Worm (Caenorhabditis elegans) whole organism, young adult: ENCODE measurements around the gene amt-4.

Source experiments
- B0261.1 ChIP-seq: sonication (generic microtip); optimal IDR thresholded peaks from 2 replicates; lab custom pipeline; 2016; ENCODE audit warnings: mild to moderate bottlenecking, missing genetic modification characterization, moderate library complexity, missing compliant biosample characterization
- F10E7.11 ChIP-seq: sonication (generic microtip); optimal IDR thresholded peaks from 2 replicates; lab custom pipeline; 2017; ENCODE audit warnings: mild to moderate bottlenecking, missing genetic modification characterization, moderate library complexity, missing compliant biosample characterization
- F23B12.7 ChIP-seq: sonication (generic microtip); optimal IDR thresholded peaks from 2 replicates; lab custom pipeline; 2017; ENCODE audit warnings: missing genetic modification characterization, mild to moderate bottlenecking, missing compliant biosample characterization, antibody characterized with exemption, moderate library complexity; ENCODE audit not compliant: insufficient read depth
- F57A8.1 ChIP-seq: fragments of 200-800 bp; sonication (Bioruptor generic); optimal IDR thresholded peaks from 2 replicates; lab custom pipeline; 2018; ENCODE audit warnings: mild to moderate bottlenecking, missing genetic modification characterization, moderate library complexity, missing compliant biosample characterization
- T07F8.4 ChIP-seq: sonication (generic microtip); optimal IDR thresholded peaks from 2 replicates; lab custom pipeline; 2016; ENCODE audit warnings: mild to moderate bottlenecking, missing genetic modification characterization, moderate library complexity, missing compliant biosample characterization
- Y53F4B.3 ChIP-seq: fragments of 200-800 bp; sonication (Bioruptor generic); IDR thresholded peaks from 2 replicates; pipeline ENCODE4 v1.3.6; 2022; ENCODE audit warnings: missing genetic modification reagents, missing genetic modification characterization, missing compliant biosample characterization
- Y79H2A.3 ChIP-seq: fragments of 200-800 bp; sonication (Bioruptor generic); conservative IDR thresholded peaks from 2 replicates; pipeline ENCODE4 v1.3.6; 2022; ENCODE audit warnings: missing genetic modification reagents, missing genetic modification characterization, missing compliant biosample characterization
- aptf-2 ChIP-seq: fragments of 200-800 bp; sonication (Bioruptor generic); conservative IDR thresholded peaks from 2 replicates; pipeline ENCODE4 v1.3.6; 2022; ENCODE audit warnings: missing genetic modification reagents, missing genetic modification characterization, missing compliant biosample characterization
- bed-2 ChIP-seq: fragments of 200-800 bp; sonication (Bioruptor generic); IDR thresholded peaks from 2 replicates; pipeline ENCODE4 v1.3.6; 2022; ENCODE audit warnings: missing genetic modification reagents, missing genetic modification characterization, missing compliant biosample characterization
- ccch-3 ChIP-seq: fragments of 200-800 bp; sonication (Bioruptor generic); optimal IDR thresholded peaks from 2 replicates; lab custom pipeline; 2018; ENCODE audit warnings: mild to moderate bottlenecking, missing genetic modification characterization, missing compliant biosample characterization
- cebp-1 ChIP-seq, 2 experiments: fragments of 200-800 bp in 1 of 2; sonication (Bioruptor generic) in 1 of 2; sonication (generic microtip) in 1 of 2; IDR thresholded peaks in 1 of 2; optimal IDR thresholded peaks in 1 of 2; 2 replicates each; pipeline versions ENCODE4 v1.3.6 to Lab custom; 2017 to 2022; ENCODE audit warnings: missing compliant biosample characterization in 2 of 2, missing genetic modification characterization in 2 of 2, mild to moderate bottlenecking in 1 of 2, missing genetic modification reagents in 1 of 2, moderate library complexity in 1 of 2
- ceh-100 ChIP-seq: fragments of 200-800 bp; sonication (Bioruptor generic); IDR thresholded peaks from 2 replicates; pipeline ENCODE4 v1.3.6; 2022; ENCODE audit warnings: missing genetic modification reagents, missing genetic modification characterization, missing compliant biosample characterization
- ceh-27 ChIP-seq: fragments of 200-800 bp; sonication (Bioruptor generic); optimal IDR thresholded peaks from 2 replicates; lab custom pipeline; 2018; ENCODE audit warnings: mild to moderate bottlenecking, missing genetic modification characterization, moderate library complexity, missing compliant biosample characterization
- ceh-40 ChIP-seq: fragments of 200-800 bp; sonication (Bioruptor generic); IDR thresholded peaks from 2 replicates; pipeline ENCODE4 v1.3.6; 2022; ENCODE audit warnings: missing genetic modification characterization, missing compliant biosample characterization
- ceh-91 ChIP-seq: fragments of 200-800 bp; sonication (Bioruptor generic); IDR thresholded peaks from 2 replicates; pipeline ENCODE4 v1.3.6; 2022; ENCODE audit warnings: missing genetic modification reagents, missing genetic modification characterization, missing compliant biosample characterization
- chd-7 ChIP-seq: sonication (generic microtip); optimal IDR thresholded peaks from 2 replicates; lab custom pipeline; 2016; ENCODE audit warnings: mild to moderate bottlenecking, missing genetic modification characterization, moderate library complexity, missing compliant biosample characterization
- dpl-1 ChIP-seq: fragments of 150-350 bp; optimal IDR thresholded peaks from 2 replicates; lab custom pipeline; 2014; ENCODE audit warnings: missing biosample characterization, missing genetic modification reagents, missing genetic modification characterization
- egl-44 ChIP-seq: fragments of 200-800 bp; sonication (Bioruptor generic); IDR thresholded peaks from 2 replicates; pipeline ENCODE4 v1.3.6; 2022; ENCODE audit warnings: missing genetic modification reagents, missing genetic modification characterization, missing compliant biosample characterization
- ekl-4 ChIP-seq: fragments of 200-800 bp; sonication (Bioruptor generic); IDR thresholded peaks from 2 replicates; pipeline ENCODE4 v1.3.6; 2022; ENCODE audit warnings: missing genetic modification reagents, missing genetic modification characterization, missing compliant biosample characterization
- fkh-3 ChIP-seq: sonication (generic microtip); optimal IDR thresholded peaks from 2 replicates; lab custom pipeline; 2016; ENCODE audit warnings: mild to moderate bottlenecking, missing genetic modification characterization, missing compliant biosample characterization
- gei-17 ChIP-seq: fragments of 200-800 bp; sonication (Bioruptor generic); optimal IDR thresholded peaks from 2 replicates; lab custom pipeline; 2018; ENCODE audit warnings: mild to moderate bottlenecking, missing genetic modification characterization, missing compliant biosample characterization
- let-607 ChIP-seq, 2 experiments: fragments of 200-800 bp in 1 of 2; sonication (Bioruptor generic) in 1 of 2; sonication (generic microtip) in 1 of 2; optimal IDR thresholded peaks; 2 replicates each; lab custom pipeline; 2016 to 2018; ENCODE audit warnings: mild to moderate bottlenecking in 2 of 2, missing compliant biosample characterization in 2 of 2, missing genetic modification characterization in 2 of 2, moderate library complexity in 2 of 2, missing genotype in 1 of 2
- lin-35 ChIP-seq, 3 experiments: fragments of 150-350 bp in 2 of 3; sonication (generic microtip) in 1 of 3; optimal IDR thresholded peaks; 2 replicates each; lab custom pipeline; 2014 to 2018; ENCODE audit warnings: missing biosample characterization in 3 of 3, missing genetic modification characterization in 3 of 3, missing genetic modification reagents in 3 of 3
- lin-40 ChIP-seq: sonication (generic microtip); optimal IDR thresholded peaks from 2 replicates; lab custom pipeline; 2016; ENCODE audit warnings: missing genetic modification characterization, mild to moderate bottlenecking, missing compliant biosample characterization, missing genotype, missing genetic modification reagents
- lsl-1 ChIP-seq: fragments of 200-800 bp; sonication (Bioruptor generic); optimal IDR thresholded peaks from 2 replicates; lab custom pipeline; 2018; ENCODE audit warnings: mild to moderate bottlenecking, missing genetic modification characterization, moderate library complexity, missing compliant biosample characterization
- mcd-1 ChIP-seq: fragments of 200-800 bp; sonication (Bioruptor generic); IDR thresholded peaks from 2 replicates; pipeline ENCODE4 v1.3.6; 2022; ENCODE audit warnings: missing genetic modification reagents, missing genetic modification characterization, missing compliant biosample characterization
- nfya-1 ChIP-seq: sonication (generic microtip); optimal IDR thresholded peaks from 2 replicates; lab custom pipeline; 2017; ENCODE audit warnings: antibody characterized with exemption, missing compliant biosample characterization, missing genetic modification characterization, borderline replicate concordance; ENCODE audit not compliant: insufficient read depth
- nhr-27 ChIP-seq: fragments of 200-800 bp; sonication (Bioruptor generic); optimal IDR thresholded peaks from 2 replicates; lab custom pipeline; 2018; ENCODE audit warnings: mild to moderate bottlenecking, missing genetic modification characterization, moderate library complexity, missing compliant biosample characterization
- pha-4 ChIP-seq: fragments of 150-350 bp; sonication (generic microtip); optimal IDR thresholded peaks from 2 replicates; lab custom pipeline; 2014; ENCODE audit warnings: missing biosample characterization, missing genetic modification reagents, missing genetic modification characterization
- sea-2 ChIP-seq: fragments of 200-800 bp; sonication (Bioruptor generic); IDR thresholded peaks from 2 replicates; pipeline ENCODE4 v1.3.6; 2022; ENCODE audit warnings: missing genetic modification characterization, missing compliant biosample characterization
- tbx-9 ChIP-seq: sonication (generic microtip); optimal IDR thresholded peaks from 2 replicates; lab custom pipeline; 2016; ENCODE audit warnings: borderline replicate concordance, missing genetic modification characterization, inconsistent platforms, missing compliant biosample characterization
- xnd-1 ChIP-seq: sonication (generic microtip); optimal IDR thresholded peaks from 2 replicates; lab custom pipeline; 2016; ENCODE audit warnings: missing genotype, missing genetic modification reagents, missing genetic modification characterization, missing compliant biosample characterization
- zfh-2 ChIP-seq: fragments of 200-800 bp; sonication (Bioruptor generic); conservative IDR thresholded peaks from 2 replicates; pipeline ENCODE4 v1.3.6; 2022; ENCODE audit warnings: missing genetic modification reagents, missing genetic modification characterization, missing compliant biosample characterization
- zim-3 ChIP-seq: sonication (generic microtip); optimal IDR thresholded peaks from 2 replicates; lab custom pipeline; 2017; ENCODE audit warnings: mild to moderate bottlenecking, missing genetic modification characterization, moderate library complexity, missing compliant biosample characterization
- ztf-18 ChIP-seq: sonication (generic microtip); optimal IDR thresholded peaks from 2 replicates; lab custom pipeline; 2016; ENCODE audit warnings: missing genotype, mild to moderate bottlenecking, missing genetic modification characterization, missing compliant biosample characterization
- ztf-22 ChIP-seq: fragments of 200-800 bp; sonication (Bioruptor generic); optimal IDR thresholded peaks from 2 replicates; lab custom pipeline; 2018; ENCODE audit warnings: mild to moderate bottlenecking, missing genetic modification characterization, moderate library complexity, missing compliant biosample characterization
- ztf-28 ChIP-seq: fragments of 200-800 bp; sonication (Bioruptor generic); IDR thresholded peaks from 2 replicates; pipeline ENCODE4 v1.3.6; 2022; ENCODE audit warnings: missing genetic modification reagents, missing genetic modification characterization, missing compliant biosample characterization

The amt-4 gene

ce11 chrX:4553033-4553432 lies 12.1 kb upstream of the amt-4 start:
- TF ChIP-seq nhr-27 (tag; lab: Kevin White, UChicago), result no peak
- TF ChIP-seq xnd-1, result no peak
- TF ChIP-seq pha-4, result no peak
- TF ChIP-seq fkh-3 (tag; lab: Kevin White, UChicago), result no peak
- TF ChIP-seq zfh-2 (GFP tag; lab: Robert Waterston, UW), result no peak
- TF ChIP-seq let-607 (tag; optimal IDR thresholded peaks at IDR 0.05; lab: Kevin White, UChicago), result no peak
- no peak for TF ChIP-seq T07F8.4 (tag; lab: Kevin White, UChicago)
- TF ChIP-seq ceh-91, result no peak
- TF ChIP-seq lin-40, result no peak
- TF ChIP-seq ztf-18, result no peak
- no peak for TF ChIP-seq egl-44
- no peak for TF ChIP-seq ceh-40 (GFP tag; lab: Robert Waterston, UW)
- TF ChIP-seq mcd-1 (GFP tag; lab: Robert Waterston, UW), result no peak
- no peak for TF ChIP-seq bed-2
- TF ChIP-seq Y53F4B.3 (GFP tag; lab: Robert Waterston, UW), result no peak
- no peak for TF ChIP-seq ekl-4 (GFP tag; lab: Robert Waterston, UW)
- TF ChIP-seq gei-17 (GFP tag; lab: Kevin White, UChicago), result no peak
- TF ChIP-seq F57A8.1 (GFP tag; lab: Kevin White, UChicago), result no peak
- no peak for TF ChIP-seq chd-7 (tag; lab: Kevin White, UChicago)

- TF ChIP-seq ceh-27 (GFP tag; lab: Kevin White, UChicago) (no peak), cebp-1 (GFP tag; IDR thresholded peaks at IDR 0.05; lab: Robert Waterston, UW) (no peak), cebp-1 (tag; optimal IDR thresholded peaks at IDR 0.05; lab: Kevin White, UChicago) (peak; percentile 39)
- TF ChIP-seq, all 124 proteins: peak for 1
Measured at ce11 chrX:4553491-4553890, 11.6 kb upstream of the amt-4 start.

- no peak for TF ChIP-seq tbx-9 (tag; lab: Kevin White, UChicago)
- TF ChIP-seq ztf-22 (GFP tag; lab: Kevin White, UChicago), result no peak
- TF ChIP-seq Y53F4B.3 (GFP tag; lab: Robert Waterston, UW), result no peak
- no peak for TF ChIP-seq pha-4
Measured at ce11 chrX:4554385-4554784, 10.7 kb upstream of the amt-4 start, which contains the start of gene ham-2. Gene ham-2, plus strand, starts transcription at chrX:4554685.

- TF ChIP-seq ceh-100 (GFP tag; lab: Robert Waterston, UW) (no peak), sea-2 (GFP tag; lab: Robert Waterston, UW) (no peak), ztf-28 (GFP tag; lab: Robert Waterston, UW) (no peak), zim-3 (tag; lab: Kevin White, UChicago) (no peak), Y79H2A.3 (GFP tag; lab: Robert Waterston, UW) (no peak), aptf-2 (GFP tag; lab: Robert Waterston, UW) (no peak), B0261.1 (no peak), Y53F4B.3 (GFP tag; lab: Robert Waterston, UW) (no peak), ccch-3 (no peak), F23B12.7 (no peak), F10E7.11 (tag; lab: Kevin White, UChicago) (no peak), dpl-1 (GFP tag; lab: Kevin White, UChicago) (no peak), lsl-1 (GFP tag; lab: Kevin White, UChicago) (no peak), nfya-1 (tag; lab: Kevin White, UChicago) (no peak), bed-2 (no peak), lin-35 (GFP tag; optimal IDR thresholded peaks at IDR 0.05; lab: Kevin White, UChicago) (no peak)
Measured at ce11 chrX:4556028-4556427, 9.1 kb upstream of the amt-4 start.
